Worm (Caenorhabditis elegans): ENCODE results near the gene let-99.

ce11 chrIV:12544624-12545023 is 23.0 kb upstream of the let-99 start:
- TF ChIP-seq ama-1 (optimal IDR thresholded peaks at IDR 0.05): no peak
- no peak for TF ChIP-seq tra-4 (tag; optimal IDR thresholded peaks at IDR 0.05)
- TF ChIP-seq hmg-4 (GFP tag; optimal IDR thresholded peaks at IDR 0.05): no peak
- no peak for TF ChIP-seq tbx-11 (GFP tag; IDR thresholded peaks at IDR 0.05)
- TF ChIP-seq ets-7 (tag; optimal IDR thresholded peaks at IDR 0.05): no peak
- no peak for TF ChIP-seq tbx-37 (GFP tag; conservative IDR thresholded peaks at IDR 0.05)
- TF ChIP-seq flt-1 (GFP tag; IDR thresholded peaks at IDR 0.05): 0 out of 2 replicates have a peak, but pooled peaks have one; percentile 12
- no peak for TF ChIP-seq sea-1 (GFP tag; conservative IDR thresholded peaks at IDR 0.05)
- TF ChIP-seq ceh-36 (tag; optimal IDR thresholded peaks at IDR 0.05): peak; percentile 5
- no peak for TF ChIP-seq scrt-1 (GFP tag; IDR thresholded peaks at IDR 0.05)
- TF ChIP-seq hmbx-1 (tag; optimal IDR thresholded peaks at IDR 0.05): no peak
- no peak for TF ChIP-seq ceh-13 (GFP tag; optimal IDR thresholded peaks at IDR 0.05)
- TF ChIP-seq pes-1 (GFP tag; IDR thresholded peaks at IDR 0.05): peak; percentile 24; the same call in 1 of the 2 replicates
- peak; percentile 28 for TF ChIP-seq B0310.2 (tag; optimal IDR thresholded peaks at IDR 0.05)
